Worm (Caenorhabditis elegans) whole organism, mixed stage, embryonic: Measurements from ENCODE around the gene F23D12.3.

Experiments used
- M03D4.4 ChIP-seq: sonication (generic microtip); optimal IDR thresholded peaks from 2 replicates; lab custom pipeline; 2017; ENCODE audit warnings: mild to moderate bottlenecking, missing genetic modification characterization, missing compliant biosample characterization
- blmp-1 ChIP-seq: fragments of 150-350 bp; optimal IDR thresholded peaks from 2 replicates; lab custom pipeline; 2014; ENCODE audit warnings: missing biosample characterization, missing genetic modification characterization
- ceh-39 ChIP-seq: fragments of 150-350 bp; optimal IDR thresholded peaks from 2 replicates; lab custom pipeline; 2014; ENCODE audit warnings: missing biosample characterization, missing genetic modification characterization
- ceh-43 ChIP-seq: fragments of 200-800 bp; sonication (Bioruptor generic); optimal IDR thresholded peaks from 2 replicates; lab custom pipeline; 2018; ENCODE audit warnings: mild to moderate bottlenecking, missing genetic modification characterization, moderate library complexity, missing compliant biosample characterization
- ces-1 ChIP-seq: fragments of 150-350 bp; optimal IDR thresholded peaks from 2 replicates; lab custom pipeline; 2014; ENCODE audit warnings: missing biosample characterization, missing genetic modification reagents, missing genetic modification characterization
- cnd-1 ChIP-seq: fragments of 200-800 bp; sonication (Bioruptor generic); optimal IDR thresholded peaks from 2 replicates; lab custom pipeline; 2018; ENCODE audit warnings: mild to moderate bottlenecking, missing genetic modification characterization, missing compliant biosample characterization
- drap-1 ChIP-seq: fragments of 200-800 bp; sonication (Bioruptor generic); optimal IDR thresholded peaks from 3 replicates; lab custom pipeline; 2018; ENCODE audit warnings: mild to moderate bottlenecking, missing genetic modification characterization, missing compliant biosample characterization
- elt-3 ChIP-seq: fragments of 150-350 bp; optimal IDR thresholded peaks from 2 replicates; lab custom pipeline; 2014; ENCODE audit warnings: missing biosample characterization, missing genetic modification characterization
- flh-1 ChIP-seq: fragments of 200-800 bp; sonication (Bioruptor generic); optimal IDR thresholded peaks from 2 replicates; lab custom pipeline; 2018; ENCODE audit warnings: mild to moderate bottlenecking, missing genetic modification characterization, moderate library complexity, missing compliant biosample characterization
- lsy-2 ChIP-seq: fragments of 150-350 bp; optimal IDR thresholded peaks from 2 replicates; lab custom pipeline; 2014; ENCODE audit warnings: missing biosample characterization, missing genetic modification characterization
- mab-5 ChIP-seq: fragments of 150-350 bp; optimal IDR thresholded peaks from 2 replicates; lab custom pipeline; 2014; ENCODE audit warnings: missing biosample characterization, missing genetic modification characterization
- mep-1 ChIP-seq: fragments of 150-350 bp; optimal IDR thresholded peaks from 2 replicates; lab custom pipeline; 2017; ENCODE audit warnings: missing biosample characterization, missing genetic modification reagents, missing genetic modification characterization, inconsistent platforms
- mls-2 ChIP-seq: sonication (generic microtip); optimal IDR thresholded peaks from 2 replicates; lab custom pipeline; 2016; ENCODE audit warnings: mild to moderate bottlenecking, missing genetic modification characterization, moderate library complexity, missing compliant biosample characterization
- nhr-12 ChIP-seq: fragments of 150-350 bp; optimal IDR thresholded peaks from 2 replicates; lab custom pipeline; 2014; ENCODE audit warnings: missing biosample characterization, missing genetic modification characterization
- nhr-2 ChIP-seq: fragments of 150-350 bp; optimal IDR thresholded peaks from 2 replicates; lab custom pipeline; 2014; ENCODE audit warnings: missing biosample characterization, missing genetic modification characterization
- nhr-237 ChIP-seq: fragments of 150-350 bp; optimal IDR thresholded peaks from 2 replicates; lab custom pipeline; 2014; ENCODE audit warnings: missing biosample characterization, missing genetic modification characterization
- pha-4 ChIP-seq: fragments of 150-350 bp; optimal IDR thresholded peaks from 2 replicates; lab custom pipeline; 2018; ENCODE audit warnings: missing biosample characterization, missing genetic modification reagents, missing genetic modification characterization
- snpc-4 ChIP-seq: fragments of 150-350 bp; optimal IDR thresholded peaks from 2 replicates; lab custom pipeline; 2014; ENCODE audit warnings: missing biosample characterization, missing genetic modification characterization
- tbx-8 ChIP-seq: fragments of 200-800 bp; sonication (Bioruptor generic); optimal IDR thresholded peaks from 2 replicates; lab custom pipeline; 2018; ENCODE audit warnings: mild to moderate bottlenecking, missing genetic modification characterization, moderate library complexity, missing compliant biosample characterization
- unc-39 ChIP-seq: fragments of 150-350 bp; optimal IDR thresholded peaks from 2 replicates; lab custom pipeline; 2014; ENCODE audit warnings: missing biosample characterization, missing genetic modification characterization
- zip-8 ChIP-seq: fragments of 150-350 bp; optimal IDR thresholded peaks from 2 replicates; lab custom pipeline; 2014; ENCODE audit warnings: missing biosample characterization, missing genetic modification characterization

Gene F23D12.3

ce11 chrX:14489945-14490344 lies 47.5 kb downstream of the F23D12.3 start, which contains the start of gene his-24 (continued):
- TF ChIP-seq nhr-2, result no peak
- no peak for TF ChIP-seq mab-5 (tag; lab: Kevin White, UChicago)
- TF ChIP-seq blmp-1, result no peak
- no peak for TF ChIP-seq nhr-12 (tag; lab: Kevin White, UChicago)
- peak; percentile 47 for TF ChIP-seq mls-2
- TF ChIP-seq, all 35 proteins: peak for 18

- no peak for TF ChIP-seq M03D4.4
- no peak for TF ChIP-seq nhr-237 (tag; lab: Kevin White, UChicago)
- no peak for TF ChIP-seq elt-3
- no peak for TF ChIP-seq drap-1 (GFP tag; lab: Kevin White, UChicago)
- no peak for TF ChIP-seq ceh-43 (GFP tag; lab: Kevin White, UChicago)
Observed at ce11 chrX:14490486-14490885, 48.1 kb downstream of the F23D12.3 start.

- TF ChIP-seq ceh-39 (tag; lab: Kevin White, UChicago), result peak; percentile 70
- TF ChIP-seq mep-1 (tag; lab: Kevin White, UChicago), result peak; percentile 38
- TF ChIP-seq pha-4 (tag; lab: Kevin White, UChicago), result no peak
- no peak for TF ChIP-seq elt-3
- TF ChIP-seq mls-2, result peak; percentile 22
- no peak for TF ChIP-seq nhr-12 (tag; lab: Kevin White, UChicago)
- TF ChIP-seq cnd-1 (tag; lab: Kevin White, UChicago), result peak; percentile 55
- no peak for TF ChIP-seq snpc-4 (tag; lab: Kevin White, UChicago)
- no peak for TF ChIP-seq ceh-43 (GFP tag; lab: Kevin White, UChicago)
- TF ChIP-seq unc-39 (tag; lab: Kevin White, UChicago), result no peak
- no peak for TF ChIP-seq ces-1 (GFP tag; lab: Kevin White, UChicago)
- TF ChIP-seq lsy-2 (tag; lab: Kevin White, UChicago), result no peak
- TF ChIP-seq tbx-8 (GFP tag; lab: Kevin White, UChicago), result no peak
- peak; percentile 23 for TF ChIP-seq zip-8 (tag; lab: Kevin White, UChicago)
- TF ChIP-seq flh-1 (GFP tag; lab: Kevin White, UChicago), result no peak
Observed at ce11 chrX:14491103-14491502, 48.7 kb downstream of the F23D12.3 start.

- TF ChIP-seq nhr-12 (tag; lab: Kevin White, UChicago) (no peak), unc-39 (tag; lab: Kevin White, UChicago) (no peak), ces-1 (GFP tag; lab: Kevin White, UChicago) (no peak)
Observed at ce11 chrX:14492441-14492840, 50.0 kb downstream of the F23D12.3 start.
